Worm (Caenorhabditis elegans) whole organism, L3 larva: Measurements from ENCODE around the gene tmem-184.

Experiments used
- elt-2 ChIP-seq: sonication (generic microtip); optimal IDR thresholded peaks from 2 replicates; lab custom pipeline; 2016; ENCODE audit warnings: missing genetic modification reagents, mild to moderate bottlenecking, missing genetic modification characterization, missing compliant biosample characterization
- elt-3 ChIP-seq, 3 experiments: fragments of 150-350 bp in 1 of 3; sonication (generic microtip) in 2 of 3; optimal IDR thresholded peaks; 2 replicates in 2 of 3; 4 replicates in 1 of 3; lab custom pipeline; 2014 to 2017; ENCODE audit warnings: missing biosample characterization in 3 of 3, missing genetic modification characterization in 3 of 3
- eor-1 ChIP-seq, 2 experiments: fragments of 150-350 bp; optimal IDR thresholded peaks; 2 replicates each; lab custom pipeline; 2014 to 2018; ENCODE audit warnings: missing biosample characterization in 2 of 2, missing genetic modification characterization in 2 of 2
- lin-39 ChIP-seq: fragments of 150-350 bp; optimal IDR thresholded peaks from 2 replicates; lab custom pipeline; 2018; ENCODE audit warnings: missing biosample characterization, missing genetic modification reagents, missing genetic modification characterization
- nhr-11 ChIP-seq: fragments of 150-350 bp; optimal IDR thresholded peaks from 2 replicates; lab custom pipeline; 2014; ENCODE audit warnings: missing biosample characterization, missing genetic modification characterization
- nhr-76 ChIP-seq: fragments of 150-350 bp; sonication (generic microtip); optimal IDR thresholded peaks from 5 replicates; lab custom pipeline; 2014; ENCODE audit warnings: missing biosample characterization, missing genetic modification characterization
- nhr-77 ChIP-seq: fragments of 150-350 bp; optimal IDR thresholded peaks from 2 replicates; lab custom pipeline; 2014; ENCODE audit warnings: missing biosample characterization, missing genetic modification characterization
- pqm-1 ChIP-seq: fragments of 150-350 bp; optimal IDR thresholded peaks from 2 replicates; lab custom pipeline; 2017; ENCODE audit warnings: missing biosample characterization, missing genetic modification characterization, inconsistent platforms
- snpc-4 ChIP-seq: fragments of 150-350 bp; optimal IDR thresholded peaks from 2 replicates; lab custom pipeline; 2014; ENCODE audit warnings: missing biosample characterization, missing genetic modification characterization
- ztf-11 ChIP-seq: fragments of 150-350 bp; optimal IDR thresholded peaks from 2 replicates; lab custom pipeline; 2014; ENCODE audit warnings: missing biosample characterization, missing genetic modification characterization
- ztf-4 ChIP-seq: fragments of 150-350 bp; optimal IDR thresholded peaks from 2 replicates; lab custom pipeline; 2014; ENCODE audit warnings: missing biosample characterization, missing genetic modification characterization

Gene tmem-184

DNA sequence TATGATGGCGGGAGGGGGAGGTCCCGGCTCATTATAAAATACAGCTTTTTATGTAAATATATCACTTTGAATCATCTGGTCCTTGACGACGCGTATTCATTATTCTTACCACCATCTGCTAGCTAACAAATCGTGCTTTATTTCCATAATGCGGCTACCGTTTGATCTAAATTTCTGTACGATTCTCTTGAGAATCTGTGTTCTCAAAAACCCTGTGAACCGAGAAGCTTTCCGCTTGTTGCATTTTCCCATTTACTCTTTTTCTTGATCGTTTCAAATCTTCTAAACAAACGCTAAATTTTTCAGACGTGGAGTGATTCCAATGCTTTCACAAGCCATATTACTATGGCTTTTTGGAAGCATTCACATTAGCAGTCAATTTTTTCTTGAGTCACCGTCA lies 52.0 kb downstream of the tmem-184 start, which contains the start of gene syg-2:
Gene syg-2 (plus strand): TSS at position 301 of the 400 bp plus-strand sequence.
- TF ChIP-seq nhr-77 (tag; lab: Kevin White, UChicago), result no peak
- no peak for TF ChIP-seq pqm-1 (tag; lab: Kevin White, UChicago)
- TF ChIP-seq elt-3 (tag; optimal IDR thresholded peaks at IDR 0.05; lab: Kevin White, UChicago), result no peak
- no peak for TF ChIP-seq nhr-11 (tag; lab: Kevin White, UChicago)
- no peak for TF ChIP-seq elt-2 (tag; lab: Kevin White, UChicago)
- no peak for TF ChIP-seq nhr-76
- TF ChIP-seq snpc-4 (tag; lab: Kevin White, UChicago), result no peak
- TF ChIP-seq lin-39 (tag; lab: Kevin White, UChicago), result no peak
- no peak for TF ChIP-seq eor-1 (tag; optimal IDR thresholded peaks at IDR 0.05; lab: Kevin White, UChicago)
- no peak for TF ChIP-seq ztf-4 (tag; lab: Kevin White, UChicago)
- TF ChIP-seq ztf-11 (tag; lab: Kevin White, UChicago), result no peak
